Fruit fly (Drosophila melanogaster): ENCODE measurements around the gene Claspin.
A peak's percentile ranks its signal among the peaks of the same experiment; 100 is the strongest.

Gene Claspin

DNA sequence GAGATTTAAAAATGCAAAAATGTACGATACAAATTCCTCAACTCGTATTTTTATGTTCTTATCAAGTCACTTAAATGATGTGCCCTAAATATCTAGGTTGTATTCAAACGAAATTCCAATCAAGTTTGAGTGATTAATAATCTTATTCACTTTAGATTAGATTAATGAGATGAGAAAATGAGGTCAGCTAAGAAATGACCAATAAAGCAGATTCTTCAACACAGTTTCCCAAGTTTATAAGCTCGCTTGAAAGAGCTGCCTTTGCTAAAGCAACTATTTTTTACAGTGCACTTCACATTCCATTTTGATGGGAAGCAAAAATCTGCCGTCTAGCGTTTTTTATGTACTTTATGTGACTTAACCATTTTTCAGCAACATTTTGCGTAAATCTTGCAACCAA, 33.1 kb downstream of the Claspin start:
- TF ChIP-seq CG3032 (tag; optimal IDR thresholded peaks at IDR 0.05) (peak; percentile 46), fd59A (GFP tag; optimal IDR thresholded peaks at IDR 0.05) (peak; percentile 25), net (GFP tag; optimal IDR thresholded peaks at IDR 0.05) (peak; percentile 24), CG11294 (GFP tag; IDR thresholded peaks at IDR 0.05) (peak; percentile 27; the same call in 1 of the 2 replicates), Hr38 (GFP tag; optimal IDR thresholded peaks at IDR 0.05) (no peak), Sox14 (GFP tag; optimal IDR thresholded peaks at IDR 0.05) (peak; percentile 55), salr (GFP tag; optimal IDR thresholded peaks at IDR 0.05) (peak; percentile 7 to 51), CG7368 (GFP tag; optimal IDR thresholded peaks at IDR 0.05) (peak; percentile 33), Smox (GFP tag; optimal IDR thresholded peaks at IDR 0.05) (no peak), CG8632 (GFP tag; optimal IDR thresholded peaks at IDR 0.05) (no peak), dsx (GFP tag; optimal IDR thresholded peaks at IDR 0.05; ENCODE audit: poor library complexity, severe bottlenecking) (no peak), CG6808 (GFP tag; optimal IDR thresholded peaks at IDR 0.05) (peak; percentile 14), svp (GFP tag) (no peak), CG6792 (GFP tag; optimal IDR thresholded peaks at IDR 0.05) (peak; percentile 7), pdm3 (GFP tag; optimal IDR thresholded peaks at IDR 0.05) (peak; percentile 54), CG8119 (GFP tag; IDR thresholded peaks at IDR 0.05) (peak; percentile 37; the same call in 1 of the 3 replicates), Blimp-1 (GFP tag; optimal IDR thresholded peaks at IDR 0.05) (no peak), esn (GFP tag; optimal IDR thresholded peaks at IDR 0.05) (no peak), ss (GFP tag; optimal IDR thresholded peaks at IDR 0.05) (no peak), CG6163 (GFP tag; IDR thresholded peaks at IDR 0.05) (peak; percentile 31; the same call in 1 of the 3 replicates), CG15336 (GFP tag; IDR thresholded peaks at IDR 0.05) (peak; percentile 48), Gug (GFP tag; IDR thresholded peaks at IDR 0.05) (0 out of 2 replicates have a peak, but pooled peaks have one; percentile 28), eg (GFP tag; IDR thresholded peaks at IDR 0.05) (peak; percentile 58; the same call in 2 of the 3 replicates), OdsH (GFP tag; optimal IDR thresholded peaks at IDR 0.05) (peak; percentile 47), Ets96B (tag; optimal IDR thresholded peaks at IDR 0.05) (peak; percentile 24), CG3919 (GFP tag; optimal IDR thresholded peaks at IDR 0.05) (peak; percentile 41), topi (GFP tag; optimal IDR thresholded peaks at IDR 0.05) (peak; percentile 6), Ets21C (GFP tag; optimal IDR thresholded peaks at IDR 0.05) (no peak), Lpt (GFP tag; optimal IDR thresholded peaks at IDR 0.05) (peak; percentile 6), CG9139 (GFP tag; optimal IDR thresholded peaks at IDR 0.05) (no peak), CG6276 (GFP tag; optimal IDR thresholded peaks at IDR 0.05) (no peak), CG11762 (GFP tag; optimal IDR thresholded peaks at IDR 0.05; ENCODE audit: insufficient read depth) (peak; percentile 24), CG32006 (GFP tag; optimal IDR thresholded peaks at IDR 0.05) (peak; percentile 79), CG10669 (GFP tag; optimal IDR thresholded peaks at IDR 0.05) (peak; percentile 46), Hr39 (GFP tag; optimal IDR thresholded peaks at IDR 0.05) (peak; percentile 29), spab (GFP tag; optimal IDR thresholded peaks at IDR 0.05) (peak; percentile 8), Eip78C (GFP tag) (peak; percentile 92), Eip75B (GFP tag; optimal IDR thresholded peaks at IDR 0.05) (peak; percentile 59), achi (GFP tag; optimal IDR thresholded peaks at IDR 0.05) (peak; percentile 55), acj6 (GFP tag; optimal IDR thresholded peaks at IDR 0.05) (peak; percentile 55), CG4318 (GFP tag; optimal IDR thresholded peaks at IDR 0.05) (peak; percentile 62), Hr4 (GFP tag; optimal IDR thresholded peaks at IDR 0.05) (peak; percentile 63), CG10631 (GFP tag; optimal IDR thresholded peaks at IDR 0.05) (peak; percentile 67), Met (GFP tag; optimal IDR thresholded peaks at IDR 0.05) (peak; percentile 12)

Data from whole organism, prepupa.